Fruit fly (Drosophila melanogaster): ENCODE measurements around the gene Pka-R1.
A peak's percentile ranks its signal among the peaks of the same experiment; 100 is the strongest.

Gene Pka-R1

dm6 chr3L:20837040-20837830 is 21.3 kb downstream of the Pka-R1 start, which contains the start of gene CG13255 (continued):
- TF ChIP-seq CG6854 (GFP tag; optimal IDR thresholded peaks at IDR 0.05), result no peak
- peak; percentile 29 for TF ChIP-seq CG12155 (GFP tag; optimal IDR thresholded peaks at IDR 0.05)
- no peak for TF ChIP-seq MESR4 (GFP tag; optimal IDR thresholded peaks at IDR 0.05)
- TF ChIP-seq tio (GFP tag; optimal IDR thresholded peaks at IDR 0.05), result peak; percentile 59
- no peak for TF ChIP-seq zen (tag; optimal IDR thresholded peaks at IDR 0.05)
- TF ChIP-seq CG12071 (GFP tag; optimal IDR thresholded peaks at IDR 0.05), result no peak
- no peak for TF ChIP-seq gro (GFP tag; optimal IDR thresholded peaks at IDR 0.05)
- TF ChIP-seq CG43689 (GFP tag; IDR thresholded peaks at IDR 0.05), result no peak
- no peak for TF ChIP-seq ci (GFP tag; IDR thresholded peaks at IDR 0.05)
- peak; percentile 54 for TF ChIP-seq sens (GFP tag)
- no peak for TF ChIP-seq Sry-β (GFP tag; optimal IDR thresholded peaks at IDR 0.05)
- no peak for TF ChIP-seq run (tag; optimal IDR thresholded peaks at IDR 0.05)
- TF ChIP-seq sima (GFP tag; optimal IDR thresholded peaks at IDR 0.05), result no peak
- no peak for TF ChIP-seq sim (GFP tag; IDR thresholded peaks at IDR 0.05)
- no peak for TF ChIP-seq peb (GFP tag; IDR thresholded peaks at IDR 0.05)
- TF ChIP-seq CG4617 (GFP tag; optimal IDR thresholded peaks at IDR 0.05; ENCODE audit: borderline replicate concordance), result no peak
- no peak for TF ChIP-seq salm (tag; optimal IDR thresholded peaks at IDR 0.05)
- TF ChIP-seq CG8281 (tag; optimal IDR thresholded peaks at IDR 0.05), result no peak
- TF ChIP-seq gcm (GFP tag; optimal IDR thresholded peaks at IDR 0.05), result no peak
- TF ChIP-seq ro (GFP tag; IDR thresholded peaks at IDR 0.05), result no peak
- TF ChIP-seq CG18764 (GFP tag; optimal IDR thresholded peaks at IDR 0.05), result no peak
- TF ChIP-seq CG34376 (GFP tag; optimal IDR thresholded peaks at IDR 0.05), result no peak
- TF ChIP-seq CG30403 (GFP tag; optimal IDR thresholded peaks at IDR 0.05), result peak; percentile 71
- TF ChIP-seq CG30020 (tag; optimal IDR thresholded peaks at IDR 0.05), result no peak
- TF ChIP-seq CG3407 (GFP tag; optimal IDR thresholded peaks at IDR 0.05), result no peak
- TF ChIP-seq CG32767 (GFP tag; IDR thresholded peaks at IDR 0.05), result no peak
- no peak for TF ChIP-seq prd (optimal IDR thresholded peaks at IDR 0.05)
- TF ChIP-seq prd (GFP tag; IDR thresholded peaks at IDR 0.05), result no peak
- peak; percentile 18 to 32 for TF ChIP-seq Pdp1 (GFP tag; optimal IDR thresholded peaks at IDR 0.05)
- TF ChIP-seq Dbx (GFP tag; IDR thresholded peaks at IDR 0.05), result no peak
- TF ChIP-seq CG9215 (GFP tag; IDR thresholded peaks at IDR 0.05), result peak; percentile 36; the same call in 1 of the 2 replicates
- peak; percentile 69 for TF ChIP-seq CG3281 (GFP tag; optimal IDR thresholded peaks at IDR 0.05)
- no peak for TF ChIP-seq yki (optimal IDR thresholded peaks at IDR 0.05)
- peak; percentile 59 for TF ChIP-seq org-1 (GFP tag; optimal IDR thresholded peaks at IDR 0.05)
- no peak for TF ChIP-seq CG16779 (GFP tag; IDR thresholded peaks at IDR 0.05)
- TF ChIP-seq grau (tag; optimal IDR thresholded peaks at IDR 0.05), result peak; percentile 70
- peak; percentile 48 for TF ChIP-seq Hmx (GFP tag; optimal IDR thresholded peaks at IDR 0.05)
- no peak for TF ChIP-seq CG14441 (GFP tag; IDR thresholded peaks at IDR 0.05)
- TF ChIP-seq NK7.1 (GFP tag; optimal IDR thresholded peaks at IDR 0.05), result peak; percentile 9
- no peak for TF ChIP-seq CG12219 (GFP tag; optimal IDR thresholded peaks at IDR 0.05)
- no peak for TF ChIP-seq wor (GFP tag; IDR thresholded peaks at IDR 0.05)
- no peak for TF ChIP-seq Doc3 (GFP tag; IDR thresholded peaks at IDR 0.05; ENCODE audit: partially characterized antibody)
- TF ChIP-seq ATbp (GFP tag; optimal IDR thresholded peaks at IDR 0.05), result peak; percentile 7
- TF ChIP-seq usp (GFP tag; optimal IDR thresholded peaks at IDR 0.05), result no peak
- no peak for TF ChIP-seq CG15479 (GFP tag; optimal IDR thresholded peaks at IDR 0.05)
- peak; percentile 95 for TF ChIP-seq sug (tag; optimal IDR thresholded peaks at IDR 0.05)
- no peak for TF ChIP-seq ab (GFP tag; optimal IDR thresholded peaks at IDR 0.05)
- no peak for TF ChIP-seq gfzf (GFP tag; optimal IDR thresholded peaks at IDR 0.05)
- peak; percentile 29 for TF ChIP-seq CG16815 (GFP tag; optimal IDR thresholded peaks at IDR 0.05)
- TF ChIP-seq CG1603 (tag; optimal IDR thresholded peaks at IDR 0.05), result no peak
- peak; percentile 45 for TF ChIP-seq CG7786 (GFP tag; optimal IDR thresholded peaks at IDR 0.05)
